Fruit fly (Drosophila melanogaster) whole organism, embryonic: Measurements from ENCODE around the gene CG31249.

ENCODE experiments used
- Ada2b ChIP-seq: fragments of 200-800 bp; sonication (Bioruptor generic); IDR thresholded peaks from 2 replicates; pipeline ENCODE4 v1.3.6; 2022; ENCODE audit warnings: missing biosample characterization, missing genetic modification characterization
- CG10209 ChIP-seq: fragments of 200-800 bp; sonication (Bioruptor generic); optimal IDR thresholded peaks from 3 replicates; lab custom pipeline; 2017; ENCODE audit warnings: missing biosample characterization, mild to moderate bottlenecking, missing genetic modification characterization, missing genetic modification reagents
- CG10565 ChIP-seq: fragments of 200-800 bp; sonication (Bioruptor generic); optimal IDR thresholded peaks from 3 replicates; lab custom pipeline; 2016; ENCODE audit warnings: missing biosample characterization, mild to moderate bottlenecking, missing genetic modification characterization
- CG11093 ChIP-seq: fragments of 200-800 bp; sonication (Bioruptor generic); IDR thresholded peaks from 3 replicates; pipeline ENCODE4 v1.3.6; 2022; ENCODE audit warnings: missing biosample characterization, missing genetic modification characterization
- CG11456 ChIP-seq: fragments of 200-800 bp; sonication (Bioruptor generic); IDR thresholded peaks from 3 replicates; pipeline ENCODE4 v1.3.6; 2022; ENCODE audit warnings: missing biosample characterization, missing genetic modification characterization
- CG11504 ChIP-seq: fragments of 200-800 bp; sonication (Bioruptor generic); optimal IDR thresholded peaks from 3 replicates; lab custom pipeline; 2019; ENCODE audit warnings: missing biosample characterization, mild to moderate bottlenecking, missing genetic modification characterization, moderate library complexity
- CG12299 ChIP-seq: fragments of 200-800 bp; sonication (Bioruptor generic); optimal IDR thresholded peaks from 2 replicates; lab custom pipeline; 2018; ENCODE audit warnings: missing biosample characterization, mild to moderate bottlenecking, missing genetic modification characterization
- CG1233 ChIP-seq: fragments of 200-800 bp; sonication (Bioruptor generic); optimal IDR thresholded peaks from 4 replicates; lab custom pipeline; 2018; ENCODE audit warnings: missing biosample characterization, mild to moderate bottlenecking, missing genetic modification characterization
- CG13296 ChIP-seq: fragments of 200-800 bp; sonication (Bioruptor generic); optimal IDR thresholded peaks from 3 replicates; lab custom pipeline; 2018; ENCODE audit warnings: missing biosample characterization, mild to moderate bottlenecking, missing genetic modification characterization
- CG14441 ChIP-seq: fragments of 200-800 bp; sonication (Bioruptor generic); IDR thresholded peaks from 2 replicates; pipeline ENCODE4 v1.3.6; 2022; ENCODE audit warnings: missing biosample characterization, missing genetic modification characterization
- CG14710 ChIP-seq: fragments of 200-800 bp; sonication (Bioruptor generic); optimal IDR thresholded peaks from 3 replicates; lab custom pipeline; 2019; ENCODE audit warnings: missing biosample characterization, mild to moderate bottlenecking, missing genetic modification characterization, moderate library complexity
- CG15696 ChIP-seq: fragments of 200-800 bp; sonication (Bioruptor generic); optimal IDR thresholded peaks from 2 replicates; lab custom pipeline; 2019; ENCODE audit warnings: missing biosample characterization, mild to moderate bottlenecking, missing genetic modification characterization, moderate library complexity
- CG18476 ChIP-seq: fragments of 200-800 bp; sonication (Bioruptor generic); optimal IDR thresholded peaks from 2 replicates; lab custom pipeline; 2016; ENCODE audit warnings: missing biosample characterization, mild to moderate bottlenecking, missing genetic modification characterization
- CG2129 ChIP-seq: fragments of 200-800 bp; sonication (Bioruptor generic); IDR thresholded peaks from 2 replicates; pipeline ENCODE4 v1.3.6; 2022; ENCODE audit warnings: missing biosample characterization, missing genetic modification characterization; ENCODE audit not compliant: partially characterized antibody
- CG32532 ChIP-seq: fragments of 200-800 bp; sonication (Bioruptor generic); IDR thresholded peaks from 2 replicates; pipeline ENCODE4 v1.3.6; 2022; ENCODE audit warnings: missing biosample characterization, missing genetic modification characterization
- CG33213 ChIP-seq: fragments of 200-800 bp; sonication (Bioruptor generic); optimal IDR thresholded peaks from 3 replicates; lab custom pipeline; 2016; ENCODE audit warnings: missing biosample characterization, missing genetic modification characterization
- CG5953 ChIP-seq: fragments of 200-800 bp; sonication (Bioruptor generic); IDR thresholded peaks from 2 replicates; pipeline ENCODE4 v1.3.6; 2022; ENCODE audit warnings: missing biosample characterization, missing genetic modification characterization
- CG6254 ChIP-seq: fragments of 200-800 bp; sonication (Bioruptor generic); optimal IDR thresholded peaks from 3 replicates; lab custom pipeline; 2017; ENCODE audit warnings: mild to moderate bottlenecking, missing biosample characterization, missing genetic modification reagents, missing genetic modification characterization
- CG9932 ChIP-seq: fragments of 200-800 bp; sonication (Bioruptor generic); IDR thresholded peaks from 2 replicates; pipeline ENCODE4 v1.3.6; 2022; ENCODE audit warnings: missing biosample characterization, missing genetic modification characterization
- Dbx ChIP-seq: fragments of 200-800 bp; sonication (Bioruptor generic); IDR thresholded peaks from 3 replicates; pipeline ENCODE4 v1.3.6; 2022; ENCODE audit warnings: missing biosample characterization, missing genetic modification characterization
- Drgx ChIP-seq: fragments of 200-800 bp; sonication (Bioruptor generic); IDR thresholded peaks from 2 replicates; pipeline ENCODE4 v1.3.6; 2022; ENCODE audit warnings: missing biosample characterization, missing genetic modification characterization
- HmgD ChIP-seq: fragments of 200-800 bp; sonication (Bioruptor generic); optimal IDR thresholded peaks from 3 replicates; lab custom pipeline; 2016; ENCODE audit warnings: missing biosample characterization, missing genetic modification characterization
- Hr3 ChIP-seq: fragments of 200-800 bp; sonication (Bioruptor generic); optimal IDR thresholded peaks from 3 replicates; lab custom pipeline; 2016; ENCODE audit warnings: missing biosample characterization, missing genetic modification characterization
- Lhr ChIP-seq: fragments of 200-800 bp; sonication (Bioruptor generic); optimal IDR thresholded peaks from 3 replicates; lab custom pipeline; 2017; ENCODE audit warnings: mild to moderate bottlenecking, missing biosample characterization, missing genetic modification reagents, missing genetic modification characterization
- NK7.1 ChIP-seq: fragments of 200-800 bp; sonication (Bioruptor generic); optimal IDR thresholded peaks from 3 replicates; lab custom pipeline; 2016; ENCODE audit warnings: missing biosample characterization, missing genetic modification characterization
- NfI ChIP-seq: fragments of 200-800 bp; sonication (Bioruptor generic); optimal IDR thresholded peaks from 3 replicates; lab custom pipeline; 2018; ENCODE audit warnings: missing biosample characterization, mild to moderate bottlenecking, missing genetic modification characterization, moderate library complexity
- Oaz ChIP-seq: fragments of 200-800 bp; sonication (Bioruptor generic); IDR thresholded peaks from 2 replicates; pipeline ENCODE4 v1.3.6; 2022; ENCODE audit warnings: missing biosample characterization, missing genetic modification characterization
- abd-A ChIP-seq: fragments of 200-800 bp; sonication (Bioruptor generic); optimal IDR thresholded peaks from 3 replicates; lab custom pipeline; 2019; ENCODE audit warnings: missing biosample characterization, mild to moderate bottlenecking, missing genetic modification characterization, moderate library complexity
- amos ChIP-seq: fragments of 200-800 bp; sonication (Bioruptor generic); IDR thresholded peaks from 2 replicates; pipeline ENCODE4 v1.3.6; 2022; ENCODE audit warnings: missing biosample characterization, missing genetic modification characterization; ENCODE audit not compliant: partially characterized antibody
- bbx ChIP-seq: fragments of 200-800 bp; sonication (Bioruptor generic); IDR thresholded peaks from 2 replicates; pipeline ENCODE4 v1.3.6; 2022; ENCODE audit warnings: missing biosample characterization, missing genetic modification characterization; ENCODE audit not compliant: partially characterized antibody
- bcd ChIP-seq: fragments of 200-800 bp; sonication (Bioruptor generic); optimal IDR thresholded peaks from 2 replicates; lab custom pipeline; 2017; ENCODE audit warnings: missing biosample characterization, mild to moderate bottlenecking, missing genetic modification characterization
- bsh ChIP-seq, 2 experiments: fragments of 200-800 bp; sonication (Bioruptor generic); optimal IDR thresholded peaks; 2 replicates each; lab custom pipeline; 2017 to 2018; ENCODE audit warnings: mild to moderate bottlenecking in 2 of 2, missing biosample characterization in 2 of 2, missing genetic modification characterization in 2 of 2, moderate library complexity in 1 of 2
- btn ChIP-seq: fragments of 200-800 bp; sonication (Bioruptor generic); optimal IDR thresholded peaks from 2 replicates; lab custom pipeline; 2016; ENCODE audit warnings: missing biosample characterization, missing genetic modification characterization
- chif ChIP-seq, 2 experiments: fragments of 200-800 bp; sonication (Bioruptor generic); optimal IDR thresholded peaks; 3 replicates each; lab custom pipeline; 2016; ENCODE audit warnings: missing biosample characterization in 2 of 2, missing genetic modification characterization in 2 of 2
- crc ChIP-seq: fragments of 200-800 bp; sonication (Bioruptor generic); optimal IDR thresholded peaks from 2 replicates; lab custom pipeline; 2016; ENCODE audit warnings: missing biosample characterization, missing genetic modification characterization
- ems ChIP-seq: fragments of 200-800 bp; sonication (Bioruptor generic); optimal IDR thresholded peaks from 3 replicates; lab custom pipeline; 2016; ENCODE audit warnings: missing biosample characterization, missing genetic modification characterization
- ewg ChIP-seq: fragments of 200-800 bp; sonication (Bioruptor generic); optimal IDR thresholded peaks from 3 replicates; lab custom pipeline; 2017; ENCODE audit warnings: mild to moderate bottlenecking, missing biosample characterization, missing genetic modification reagents, missing genetic modification characterization
- fd64A ChIP-seq: fragments of 200-800 bp; sonication (Bioruptor generic); optimal IDR thresholded peaks from 3 replicates; lab custom pipeline; 2018; ENCODE audit warnings: missing biosample characterization, mild to moderate bottlenecking, missing genetic modification characterization
- fru ChIP-seq: fragments of >200 bp; optimal IDR thresholded peaks from 2 replicates; lab custom pipeline; 2017
- gem ChIP-seq: fragments of 200-800 bp; sonication (Bioruptor generic); optimal IDR thresholded peaks from 2 replicates; lab custom pipeline; 2019; ENCODE audit warnings: missing biosample characterization, mild to moderate bottlenecking, missing genetic modification characterization, moderate library complexity
- h ChIP-seq: fragments of >200 bp; optimal IDR thresholded peaks from 2 replicates; lab custom pipeline; 2017
- jigr1 ChIP-seq: fragments of 200-800 bp; sonication (Bioruptor generic); IDR thresholded peaks from 3 replicates; pipeline ENCODE4 v1.3.6; 2022; ENCODE audit warnings: missing biosample characterization, missing genetic modification characterization
- lbe ChIP-seq: fragments of 200-800 bp; sonication (Bioruptor generic); optimal IDR thresholded peaks from 2 replicates; lab custom pipeline; 2016; ENCODE audit warnings: missing biosample characterization, mild to moderate bottlenecking, missing genetic modification characterization
- nerfin-1 ChIP-seq: fragments of 200-800 bp; sonication (Bioruptor generic); optimal IDR thresholded peaks from 3 replicates; lab custom pipeline; 2019; ENCODE audit warnings: missing biosample characterization, mild to moderate bottlenecking, missing genetic modification characterization, moderate library complexity
- ranshi ChIP-seq: fragments of 200-800 bp; sonication (Bioruptor generic); IDR thresholded peaks from 2 replicates; pipeline ENCODE4 v1.3.6; 2022; ENCODE audit warnings: missing biosample characterization, missing genetic modification characterization
- ro ChIP-seq: fragments of 200-800 bp; sonication (Bioruptor generic); IDR thresholded peaks from 2 replicates; pipeline ENCODE4 v1.3.6; 2022; ENCODE audit warnings: missing biosample characterization, missing genetic modification characterization
- sens-2 ChIP-seq: fragments of 200-800 bp; sonication (Bioruptor generic); IDR thresholded peaks from 2 replicates; pipeline ENCODE4 v1.3.6; 2022; ENCODE audit warnings: missing biosample characterization, missing genetic modification characterization
- shn ChIP-seq: fragments of 200-800 bp; sonication (Bioruptor generic); optimal IDR thresholded peaks from 3 replicates; lab custom pipeline; 2016; ENCODE audit warnings: missing biosample characterization, missing genetic modification characterization
- slp2 ChIP-seq: fragments of 200-800 bp; sonication (Bioruptor generic); optimal IDR thresholded peaks from 2 replicates; lab custom pipeline; 2016; ENCODE audit warnings: missing biosample characterization, missing genetic modification characterization
- tap ChIP-seq: fragments of 200-800 bp; optimal IDR thresholded peaks from 3 replicates; lab custom pipeline; 2019; ENCODE audit warnings: missing biosample characterization, mild to moderate bottlenecking, missing genetic modification characterization, moderate library complexity
- twi ChIP-seq: fragments of 200-800 bp; optimal IDR thresholded peaks from 2 replicates; lab custom pipeline; 2019; ENCODE audit warnings: missing biosample characterization, mild to moderate bottlenecking, missing genetic modification characterization, moderate library complexity
- vfl ChIP-seq: fragments of 200-800 bp; sonication (Bioruptor generic); optimal IDR thresholded peaks from 2 replicates; lab custom pipeline; 2016; ENCODE audit warnings: missing biosample characterization, missing genetic modification characterization

CG31249 gene

dm6 chr3R:17655040-17655439 is 31.8 kb downstream of the CG31249 start (continued):
- no peak for TF ChIP-seq crc
- TF ChIP-seq h (lab: Kevin White, UChicago) = no peak
- no peak for TF ChIP-seq Dbx (GFP tag; lab: Robert Waterston, UW)
- TF ChIP-seq CG10209 (GFP tag; lab: Kevin White, UChicago) = no peak
- TF ChIP-seq lbe (GFP tag; lab: Kevin White, UChicago) = no peak
- no peak for TF ChIP-seq NK7.1
- TF ChIP-seq Lhr (GFP tag; lab: Kevin White, UChicago) = peak; percentile 20
- TF ChIP-seq fd64A (GFP tag; lab: Kevin White, UChicago) = peak; percentile 31
- peak; percentile 28 for TF ChIP-seq CG14710 (tag; lab: Kevin White, UChicago)
- TF ChIP-seq CG32532 (GFP tag; lab: Robert Waterston, UW) = no peak
- TF ChIP-seq ranshi (GFP tag; lab: Robert Waterston, UW) = peak; percentile 16; the same call in 1 of the 2 replicates
- no peak for TF ChIP-seq chif (GFP tag; optimal IDR thresholded peaks at IDR 0.05; lab: Kevin White, UChicago)
- peak; percentile 15 for TF ChIP-seq ewg
- TF ChIP-seq twi (tag; lab: Kevin White, UChicago) = peak; percentile 2
- TF ChIP-seq CG11456 (GFP tag; lab: Robert Waterston, UW) = no peak
- no peak for TF ChIP-seq CG12299
- no peak for TF ChIP-seq jigr1
- no peak for TF ChIP-seq shn
- 0 out of 2 replicates have a peak, but pooled peaks have one; percentile 21 for TF ChIP-seq CG5953
- TF ChIP-seq CG11093 (GFP tag; lab: Robert Waterston, UW) = no peak
- no peak for TF ChIP-seq CG9932 (GFP tag; lab: Robert Waterston, UW)
- no peak for TF ChIP-seq vfl (GFP tag; lab: Kevin White, UChicago)
- 0 out of 2 replicates have a peak, but pooled peaks have one; percentile 43 for TF ChIP-seq sens-2 (GFP tag; lab: Robert Waterston, UW)
- no peak for TF ChIP-seq CG2129 (GFP tag; lab: Robert Waterston, UW)
- TF ChIP-seq Oaz = no peak
- no peak for TF ChIP-seq Drgx (GFP tag; lab: Robert Waterston, UW)
- no peak for TF ChIP-seq bbx (GFP tag; lab: Robert Waterston, UW)
- TF ChIP-seq bsh (GFP tag; optimal IDR thresholded peaks at IDR 0.05; lab: Kevin White, UChicago) = peak in 1 of 2 experiments; percentile 46
- no peak for TF ChIP-seq ro (GFP tag; lab: Robert Waterston, UW)
- TF ChIP-seq abd-A (tag; lab: Kevin White, UChicago) = no peak
- TF ChIP-seq gem (tag; lab: Kevin White, UChicago) = peak; percentile 9
- TF ChIP-seq btn = no peak
- no peak for TF ChIP-seq HmgD (GFP tag; lab: Kevin White, UChicago)
- TF ChIP-seq nerfin-1 (tag; lab: Kevin White, UChicago) = peak; percentile 43
- no peak for TF ChIP-seq CG18476
- TF ChIP-seq amos (GFP tag; lab: Robert Waterston, UW) = no peak
- TF ChIP-seq ems (GFP tag; lab: Kevin White, UChicago) = no peak
- peak; percentile 56 for TF ChIP-seq NfI (GFP tag; lab: Kevin White, UChicago)
- TF ChIP-seq tap (tag; lab: Kevin White, UChicago) = peak; percentile 2
- no peak for TF ChIP-seq Hr3 (GFP tag; lab: Kevin White, UChicago)
- TF ChIP-seq CG10565 = no peak
- no peak for TF ChIP-seq CG14441 (GFP tag; lab: Robert Waterston, UW)
- peak; percentile 3 for TF ChIP-seq bcd
- TF ChIP-seq CG15696 (tag; lab: Kevin White, UChicago) = no peak
- TF ChIP-seq CG13296 (GFP tag; lab: Kevin White, UChicago) = peak; percentile 13
- no peak for TF ChIP-seq CG33213 (GFP tag; lab: Kevin White, UChicago)
- TF ChIP-seq CG6254 = peak; percentile 58
- TF ChIP-seq Ada2b (GFP tag; lab: Robert Waterston, UW) = no peak
- TF ChIP-seq fru (lab: Kevin White, UChicago) = no peak
- TF ChIP-seq CG1233 (GFP tag; lab: Kevin White, UChicago) = peak; percentile 61
- TF ChIP-seq slp2 (GFP tag; lab: Kevin White, UChicago) = no peak
- TF ChIP-seq CG11504 = peak; percentile 15
